Worm (Caenorhabditis elegans): ENCODE measurements around the gene M01H9.2.

ce11 chrIV:4447367-4447766 lies 15.7 kb downstream of the M01H9.2 start:
- no peak for TF ChIP-seq unc-62 (GFP tag; optimal IDR thresholded peaks at IDR 0.05)
- TF ChIP-seq nhr-12 (tag; optimal IDR thresholded peaks at IDR 0.05): no peak
- no peak for TF ChIP-seq nhr-237 (tag; optimal IDR thresholded peaks at IDR 0.05)
- TF ChIP-seq elt-1 (tag; optimal IDR thresholded peaks at IDR 0.05): no peak
- TF ChIP-seq ama-1 (optimal IDR thresholded peaks at IDR 0.05): no peak
- TF ChIP-seq ceh-16 (tag; optimal IDR thresholded peaks at IDR 0.05): no peak
- TF ChIP-seq unc-39 (tag; optimal IDR thresholded peaks at IDR 0.05): no peak
- no peak for TF ChIP-seq snpc-4 (tag; optimal IDR thresholded peaks at IDR 0.05)
- no peak for TF ChIP-seq nhr-25 (tag; optimal IDR thresholded peaks at IDR 0.05)
- no peak for TF ChIP-seq nhr-11 (tag; optimal IDR thresholded peaks at IDR 0.05)
- no peak for TF ChIP-seq lin-13 (GFP tag; optimal IDR thresholded peaks at IDR 0.05)

All from whole organism, L2 larva.